Fruit fly (Drosophila melanogaster): ENCODE results near the gene Ptp61F.

Gene Ptp61F

DNA sequence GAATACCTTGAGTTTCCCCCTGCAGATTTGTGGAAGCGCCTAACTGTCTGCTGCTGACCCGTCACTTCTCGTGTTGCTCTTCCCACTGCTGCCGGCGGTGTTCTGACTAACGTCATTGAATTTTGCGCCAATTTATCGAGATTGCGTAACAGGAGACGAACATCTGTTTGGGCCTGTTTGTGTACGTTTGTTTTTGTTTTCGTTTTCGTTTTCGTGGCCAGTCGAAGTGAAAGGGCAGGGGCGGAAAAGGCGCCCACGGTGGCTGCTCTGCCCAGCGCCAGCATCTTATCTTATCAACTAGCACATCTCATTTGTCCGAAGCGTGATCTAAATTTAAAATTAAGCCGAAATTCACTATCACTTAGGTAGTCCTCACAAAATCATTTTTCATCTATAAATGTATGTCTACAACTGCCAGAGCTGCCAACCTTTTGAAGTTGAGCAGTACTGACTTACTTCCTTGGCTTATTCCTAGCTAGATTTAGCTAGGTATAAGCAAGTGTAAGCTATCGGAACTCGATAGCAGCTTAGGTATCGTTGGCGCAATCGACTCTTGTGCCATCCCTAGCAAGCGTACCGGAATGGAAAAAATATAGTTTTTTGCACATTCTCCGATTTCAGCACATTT is 167.9 kb downstream of the Ptp61F start, which contains the start of the genes Ctr9 and Nt5a (continued):
- TF ChIP-seq CG10267 (tag; optimal IDR thresholded peaks at IDR 0.05) (peak; percentile 61), CG6175 (GFP tag; IDR thresholded peaks at IDR 0.05) (no peak), CG14860 (GFP tag; IDR thresholded peaks at IDR 0.05; ENCODE audit: partially characterized antibody) (peak; percentile 68), scrt (GFP tag; optimal IDR thresholded peaks at IDR 0.05) (peak; percentile 38), Hr78 (GFP tag; optimal IDR thresholded peaks at IDR 0.05) (peak in 1 of 2 experiments; percentile 42), hth (optimal IDR thresholded peaks at IDR 0.05) (no peak), Sin3A (optimal IDR thresholded peaks at IDR 0.05) (peak; percentile 80), CG4854 (GFP tag; optimal IDR thresholded peaks at IDR 0.05) (peak; percentile 18), Eip74EF (GFP tag; optimal IDR thresholded peaks at IDR 0.05) (peak in 1 of 2 experiments; percentile 47), CG13424 (tag; optimal IDR thresholded peaks at IDR 0.05) (peak; percentile 65), CG10147 (GFP tag; optimal IDR thresholded peaks at IDR 0.05) (no peak), zen (tag; optimal IDR thresholded peaks at IDR 0.05) (peak; percentile 18), cad (GFP tag; optimal IDR thresholded peaks at IDR 0.05) (no peak), bbx (GFP tag; IDR thresholded peaks at IDR 0.05; ENCODE audit: partially characterized antibody) (peak; percentile 81), CG31388 (GFP tag; optimal IDR thresholded peaks at IDR 0.05) (no peak), CG8089 (GFP tag; optimal IDR thresholded peaks at IDR 0.05) (peak; percentile 2), twi (tag; optimal IDR thresholded peaks at IDR 0.05) (peak; percentile 56), CG3065 (GFP tag; optimal IDR thresholded peaks at IDR 0.05) (no peak), CG12155 (GFP tag; optimal IDR thresholded peaks at IDR 0.05) (peak; percentile 52), CG6254 (GFP tag; optimal IDR thresholded peaks at IDR 0.05) (no peak), CG5953 (GFP tag; IDR thresholded peaks at IDR 0.05) (no peak), Ets97D (GFP tag; optimal IDR thresholded peaks at IDR 0.05) (peak; percentile 86), Jarid2 (GFP tag; optimal IDR thresholded peaks at IDR 0.05) (no peak), abd-A (tag; optimal IDR thresholded peaks at IDR 0.05) (no peak), CG2889 (GFP tag; IDR thresholded peaks at IDR 0.05) (peak; percentile 34; the same call in 1 of the 3 replicates), CG11695 (GFP tag; IDR thresholded peaks at IDR 0.05) (no peak), CG1233 (GFP tag; optimal IDR thresholded peaks at IDR 0.05) (no peak), CG9797 (GFP tag; optimal IDR thresholded peaks at IDR 0.05) (peak; percentile 37), Side (GFP tag; optimal IDR thresholded peaks at IDR 0.05) (peak; percentile 49), trem (tag; optimal IDR thresholded peaks at IDR 0.05) (peak; percentile 99), pros (GFP tag; optimal IDR thresholded peaks at IDR 0.05) (no peak), Fer3 (tag; optimal IDR thresholded peaks at IDR 0.05) (peak; percentile 36), lilli (GFP tag; optimal IDR thresholded peaks at IDR 0.05) (peak; percentile 85), CG12104 (GFP tag; optimal IDR thresholded peaks at IDR 0.05) (no peak), CG7839 (tag; optimal IDR thresholded peaks at IDR 0.05) (no peak), MTF-1 (GFP tag; optimal IDR thresholded peaks at IDR 0.05; ENCODE audit: borderline replicate concordance) (no peak), ATbp (GFP tag; optimal IDR thresholded peaks at IDR 0.05) (no peak), CG1832 (GFP tag; optimal IDR thresholded peaks at IDR 0.05) (no peak), CG6854 (GFP tag; optimal IDR thresholded peaks at IDR 0.05) (no peak), lbe (GFP tag; optimal IDR thresholded peaks at IDR 0.05) (no peak), CG12236 (GFP tag; optimal IDR thresholded peaks at IDR 0.05) (no peak), CG15073 (GFP tag; optimal IDR thresholded peaks at IDR 0.05) (no peak), CG13296 (GFP tag; optimal IDR thresholded peaks at IDR 0.05) (peak; percentile 21), CG17361 (GFP tag; IDR thresholded peaks at IDR 0.05) (no peak; the same call in 2 of the 3 replicates), CG30020 (tag; optimal IDR thresholded peaks at IDR 0.05) (peak; percentile 74), CG11093 (GFP tag; IDR thresholded peaks at IDR 0.05) (no peak), pho (GFP tag; optimal IDR thresholded peaks at IDR 0.05) (peak; percentile 66), CG13894 (tag; optimal IDR thresholded peaks at IDR 0.05) (peak; percentile 76), Lpt (GFP tag; optimal IDR thresholded peaks at IDR 0.05) (no peak), ash1 (GFP tag; optimal IDR thresholded peaks at IDR 0.05) (peak; percentile 5)

Data from whole organism, embryonic.